Worm (Caenorhabditis elegans) whole organism, midembryonic: ENCODE results near the gene mtre-1.

Experiments
- T22C8.4 ChIP-seq: fragments of 200-800 bp; sonication (Bioruptor generic); IDR thresholded peaks from 2 replicates; pipeline ENCODE4 v1.3.6; 2022; ENCODE audit warnings: missing genetic modification characterization, missing compliant biosample characterization
- cog-1 ChIP-seq: sonication (generic microtip); optimal IDR thresholded peaks from 2 replicates; lab custom pipeline; 2016; ENCODE audit warnings: missing genetic modification characterization, missing compliant biosample characterization
- flt-1 ChIP-seq: fragments of 200-800 bp; sonication (Bioruptor generic); IDR thresholded peaks from 2 replicates; pipeline ENCODE4 v1.3.6; 2022; ENCODE audit warnings: missing genetic modification characterization, missing compliant biosample characterization
- klf-2 ChIP-seq: fragments of 200-800 bp; sonication (Bioruptor generic); conservative IDR thresholded peaks from 2 replicates; pipeline ENCODE4 v1.3.6; 2022; ENCODE audit warnings: missing genetic modification reagents, missing genetic modification characterization, missing compliant biosample characterization
- med-1 ChIP-seq: sonication (generic microtip); optimal IDR thresholded peaks from 2 replicates; lab custom pipeline; 2017; ENCODE audit warnings: missing genetic modification characterization, mild to moderate bottlenecking, missing compliant biosample characterization, antibody characterized with exemption, missing genetic modification reagents; ENCODE audit not compliant: insufficient read depth
- ref-1 ChIP-seq: fragments of 200-800 bp; sonication (Bioruptor generic); conservative IDR thresholded peaks from 2 replicates; pipeline ENCODE4 v1.3.6; 2022; ENCODE audit warnings: missing genetic modification reagents, missing genetic modification characterization, missing compliant biosample characterization
- tab-1 ChIP-seq: fragments of 200-800 bp; sonication (Bioruptor generic); IDR thresholded peaks from 2 replicates; pipeline ENCODE4 v1.3.6; 2022; ENCODE audit warnings: missing genetic modification characterization, missing compliant biosample characterization
- ztf-23 ChIP-seq: fragments of 200-800 bp; sonication (Bioruptor generic); IDR thresholded peaks from 2 replicates; pipeline ENCODE4 v1.3.6; 2022; ENCODE audit warnings: missing genetic modification reagents, missing genetic modification characterization, missing compliant biosample characterization
- ztf-29 ChIP-seq: fragments of 200-800 bp; sonication (Bioruptor generic); IDR thresholded peaks from 2 replicates; pipeline ENCODE4 v1.3.6; 2022; ENCODE audit warnings: missing genetic modification reagents, missing genetic modification characterization, missing compliant biosample characterization

DNA sequence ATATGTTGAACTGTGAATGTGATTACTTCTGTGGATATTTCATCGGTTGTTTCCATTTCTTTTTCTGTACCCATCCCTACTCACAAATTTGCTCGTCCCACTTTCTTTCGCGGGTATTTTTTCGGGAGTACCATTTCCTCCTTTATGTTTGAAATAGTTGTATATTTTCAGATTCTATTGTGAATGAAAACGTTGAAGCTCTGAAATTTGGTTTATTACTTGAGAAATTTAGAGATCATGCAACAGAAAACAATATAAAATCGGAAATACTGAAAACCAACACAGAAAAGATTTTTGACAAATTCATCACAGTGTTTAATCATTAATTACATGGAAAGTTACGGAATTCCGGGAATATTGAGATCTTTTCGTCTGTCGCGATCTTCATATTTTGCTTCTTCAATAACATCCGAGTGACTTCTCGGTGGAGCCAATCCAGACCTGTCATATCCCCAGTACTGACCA lies 29.8 kb downstream of the mtre-1 start:
- TF ChIP-seq ztf-29 (GFP tag; lab: Robert Waterston, UW) (no peak), klf-2 (no peak), ztf-23 (GFP tag; lab: Robert Waterston, UW) (no peak), flt-1 (GFP tag; lab: Robert Waterston, UW) (no peak), tab-1 (no peak), T22C8.4 (GFP tag; lab: Robert Waterston, UW) (no peak), ref-1 (no peak), med-1 (GFP tag; lab: Kevin White, UChicago) (no peak), cog-1 (tag; lab: Kevin White, UChicago) (no peak)
